Fruit fly (Drosophila melanogaster) whole organism, embryonic: ENCODE data around the gene Cyp303a1.

Experiments
- Bgb ChIP-seq: fragments of 200-800 bp; sonication (Bioruptor generic); IDR thresholded peaks from 2 replicates; pipeline ENCODE4 v1.3.6; 2022; ENCODE audit warnings: missing biosample characterization, missing genetic modification characterization; ENCODE audit not compliant: partially characterized antibody
- CG10209 ChIP-seq: fragments of 200-800 bp; sonication (Bioruptor generic); optimal IDR thresholded peaks from 3 replicates; lab custom pipeline; 2017; ENCODE audit warnings: missing biosample characterization, mild to moderate bottlenecking, missing genetic modification characterization, missing genetic modification reagents
- CG10366 ChIP-seq: fragments of 200-800 bp; sonication (Bioruptor generic); IDR thresholded peaks from 2 replicates; pipeline ENCODE4 v1.3.6; 2022; ENCODE audit warnings: missing biosample characterization, missing genetic modification characterization
- CG10431 ChIP-seq: fragments of 200-800 bp; sonication (Bioruptor generic); optimal IDR thresholded peaks from 3 replicates; lab custom pipeline; 2018; ENCODE audit warnings: missing biosample characterization, mild to moderate bottlenecking, missing genetic modification characterization
- CG10959 ChIP-seq: fragments of 200-800 bp; sonication (Bioruptor generic); IDR thresholded peaks from 2 replicates; pipeline ENCODE4 v1.3.6; 2022; ENCODE audit warnings: missing biosample characterization, missing genetic modification characterization
- CG11085 ChIP-seq: fragments of 200-800 bp; sonication (Bioruptor generic); IDR thresholded peaks from 2 replicates; pipeline ENCODE4 v1.3.6; 2022; ENCODE audit warnings: missing biosample characterization, missing genetic modification characterization
- CG13296 ChIP-seq: fragments of 200-800 bp; sonication (Bioruptor generic); optimal IDR thresholded peaks from 3 replicates; lab custom pipeline; 2018; ENCODE audit warnings: missing biosample characterization, mild to moderate bottlenecking, missing genetic modification characterization
- CG13894 ChIP-seq: fragments of 200-800 bp; sonication (Bioruptor generic); optimal IDR thresholded peaks from 3 replicates; lab custom pipeline; 2018; ENCODE audit warnings: missing biosample characterization, mild to moderate bottlenecking, missing genetic modification characterization, moderate library complexity
- CG15269 ChIP-seq: fragments of 200-800 bp; sonication (Bioruptor generic); optimal IDR thresholded peaks from 2 replicates; lab custom pipeline; 2018; ENCODE audit warnings: missing biosample characterization, mild to moderate bottlenecking, missing genetic modification characterization, moderate library complexity
- CG2199 ChIP-seq: fragments of 200-800 bp; sonication (Bioruptor generic); IDR thresholded peaks from 3 replicates; pipeline ENCODE4 v1.3.6; 2022; ENCODE audit warnings: missing biosample characterization, missing genetic modification characterization
- CG2875 ChIP-seq: fragments of 200-800 bp; sonication (Bioruptor generic); optimal IDR thresholded peaks from 2 replicates; lab custom pipeline; 2017; ENCODE audit warnings: missing biosample characterization, mild to moderate bottlenecking, missing genetic modification characterization, missing genetic modification reagents
- CG3065 ChIP-seq: fragments of 200-800 bp; sonication (Bioruptor generic); optimal IDR thresholded peaks from 2 replicates; lab custom pipeline; 2016; ENCODE audit warnings: missing biosample characterization, missing genetic modification characterization
- CG31441 ChIP-seq: fragments of 200-800 bp; sonication (Bioruptor generic); IDR thresholded peaks from 2 replicates; pipeline ENCODE4 v1.3.6; 2022; ENCODE audit warnings: missing biosample characterization, missing genetic modification characterization
- CG42726 ChIP-seq: fragments of 200-800 bp; sonication (Bioruptor generic); IDR thresholded peaks from 2 replicates; pipeline ENCODE4 v1.3.6; 2022; ENCODE audit warnings: missing biosample characterization, missing genetic modification characterization; ENCODE audit not compliant: partially characterized antibody
- CG4282 ChIP-seq: fragments of 200-800 bp; sonication (Bioruptor generic); optimal IDR thresholded peaks from 2 replicates; lab custom pipeline; 2016; ENCODE audit warnings: missing biosample characterization, missing genetic modification characterization
- CG5953 ChIP-seq: fragments of 200-800 bp; sonication (Bioruptor generic); IDR thresholded peaks from 2 replicates; pipeline ENCODE4 v1.3.6; 2022; ENCODE audit warnings: missing biosample characterization, missing genetic modification characterization
- CG8290 ChIP-seq, 3 experiments: fragments of 200-800 bp; sonication (Bioruptor generic); optimal IDR thresholded peaks; 2 replicates each; lab custom pipeline; 2016 to 2019; ENCODE audit warnings: missing biosample characterization in 3 of 3, missing genetic modification characterization in 3 of 3, mild to moderate bottlenecking in 2 of 3, moderate library complexity in 1 of 3
- CG8478 ChIP-seq: fragments of >200 bp; optimal IDR thresholded peaks from 2 replicates; lab custom pipeline; 2018
- CG8944 ChIP-seq: fragments of 200-800 bp; sonication (Bioruptor generic); optimal IDR thresholded peaks from 3 replicates; lab custom pipeline; 2016; ENCODE audit warnings: missing biosample characterization, missing genetic modification characterization
- CG9437 ChIP-seq: fragments of 200-800 bp; sonication (Bioruptor generic); optimal IDR thresholded peaks from 2 replicates; lab custom pipeline; 2018; ENCODE audit warnings: missing biosample characterization, mild to moderate bottlenecking, missing genetic modification characterization
- CG9932 ChIP-seq: fragments of 200-800 bp; sonication (Bioruptor generic); IDR thresholded peaks from 2 replicates; pipeline ENCODE4 v1.3.6; 2022; ENCODE audit warnings: missing biosample characterization, missing genetic modification characterization
- D19A ChIP-seq: fragments of 200-800 bp; optimal IDR thresholded peaks from 3 replicates; lab custom pipeline; 2019; ENCODE audit warnings: missing biosample characterization, mild to moderate bottlenecking, missing genetic modification characterization, moderate library complexity
- D19B ChIP-seq: fragments of 200-800 bp; sonication (Bioruptor generic); optimal IDR thresholded peaks from 2 replicates; lab custom pipeline; 2017; ENCODE audit warnings: missing biosample characterization, mild to moderate bottlenecking, missing genetic modification characterization
- Dp ChIP-seq: fragments of 200-800 bp; sonication (Bioruptor generic); optimal IDR thresholded peaks from 2 replicates; lab custom pipeline; 2018; ENCODE audit warnings: missing biosample characterization, mild to moderate bottlenecking, missing genetic modification characterization, moderate library complexity
- E2f2 ChIP-seq: fragments of 200-800 bp; sonication (Bioruptor generic); IDR thresholded peaks from 2 replicates; pipeline ENCODE4 v1.3.6; 2022; ENCODE audit warnings: missing biosample characterization, missing genetic modification characterization
- ERR ChIP-seq: fragments of 200-800 bp; sonication (Bioruptor generic); optimal IDR thresholded peaks from 2 replicates; lab custom pipeline; 2016; ENCODE audit warnings: missing biosample characterization, missing genetic modification characterization
- Ets65A ChIP-seq: fragments of 200-800 bp; sonication (Bioruptor generic); peaks from one replicate; lab custom pipeline; 2016; ENCODE audit warnings: missing biosample characterization, missing genetic modification characterization
- HLH54F ChIP-seq: fragments of 200-800 bp; sonication (Bioruptor generic); optimal IDR thresholded peaks from 3 replicates; lab custom pipeline; 2016; ENCODE audit warnings: missing biosample characterization, missing genetic modification characterization
- Hr3 ChIP-seq: fragments of 200-800 bp; sonication (Bioruptor generic); optimal IDR thresholded peaks from 3 replicates; lab custom pipeline; 2016; ENCODE audit warnings: missing biosample characterization, missing genetic modification characterization
- Kr ChIP-seq: fragments of 200-800 bp; sonication (Bioruptor generic); optimal IDR thresholded peaks from 2 replicates; lab custom pipeline; 2017; ENCODE audit warnings: missing biosample characterization, mild to moderate bottlenecking, missing genetic modification characterization
- MESR4 ChIP-seq: fragments of 200-800 bp; sonication (Bioruptor generic); optimal IDR thresholded peaks from 2 replicates; lab custom pipeline; 2018; ENCODE audit warnings: missing biosample characterization, mild to moderate bottlenecking, missing genetic modification characterization, moderate library complexity
- Mrtf ChIP-seq: fragments of 200-800 bp; sonication (Bioruptor generic); IDR thresholded peaks from 3 replicates; pipeline ENCODE4 v1.3.6; 2022; ENCODE audit warnings: missing biosample characterization, missing genetic modification characterization
- Nf-YA ChIP-seq: fragments of 200-800 bp; sonication (Bioruptor generic); IDR thresholded peaks from 2 replicates; pipeline ENCODE4 v1.3.6; 2022; ENCODE audit warnings: missing biosample characterization, missing genetic modification characterization
- Oli ChIP-seq: fragments of 200-800 bp; sonication (Bioruptor generic); optimal IDR thresholded peaks from 2 replicates; lab custom pipeline; 2018; ENCODE audit warnings: missing biosample characterization, mild to moderate bottlenecking, missing genetic modification characterization, moderate library complexity
- Pdp1 ChIP-seq, 2 experiments: fragments of 200-800 bp; sonication (Bioruptor generic); optimal IDR thresholded peaks; 3 replicates each; lab custom pipeline; 2016; ENCODE audit warnings: missing biosample characterization in 2 of 2, missing genetic modification characterization in 2 of 2, mild to moderate bottlenecking in 1 of 2, moderate library complexity in 1 of 2
- TFAM ChIP-seq: fragments of 200-800 bp; sonication (Bioruptor generic); optimal IDR thresholded peaks from 2 replicates; lab custom pipeline; 2017; ENCODE audit warnings: missing biosample characterization, missing genetic modification characterization, inconsistent platforms
- ash1 ChIP-seq: fragments of 200-800 bp; sonication (Bioruptor generic); optimal IDR thresholded peaks from 2 replicates; lab custom pipeline; 2018; ENCODE audit warnings: missing biosample characterization, mild to moderate bottlenecking, missing genetic modification characterization
- emc ChIP-seq: fragments of 200-800 bp; sonication (Bioruptor generic); optimal IDR thresholded peaks from 2 replicates; lab custom pipeline; 2016; ENCODE audit warnings: missing biosample characterization, missing genetic modification characterization
- eve ChIP-seq, 2 experiments: fragments of >200 bp; optimal IDR thresholded peaks; 2 replicates each; lab custom pipeline; 2017; ENCODE audit warnings: missing biosample characterization in 2 of 2, missing genetic modification characterization in 2 of 2
- gcm2 ChIP-seq: fragments of 200-800 bp; sonication (Bioruptor generic); optimal IDR thresholded peaks from 2 replicates; lab custom pipeline; 2016; ENCODE audit warnings: missing biosample characterization, missing genetic modification characterization
- gsb ChIP-seq: fragments of 200-800 bp; sonication (Bioruptor generic); IDR thresholded peaks from 2 replicates; pipeline ENCODE4 v1.3.6; 2022; ENCODE audit warnings: missing biosample characterization, missing genetic modification characterization
- hbn ChIP-seq: fragments of 200-800 bp; sonication (Bioruptor generic); IDR thresholded peaks from 2 replicates; pipeline ENCODE4 v1.3.6; 2022; ENCODE audit warnings: missing biosample characterization, missing genetic modification characterization; ENCODE audit not compliant: partially characterized antibody
- lab ChIP-seq: fragments of 200-800 bp; sonication (Bioruptor generic); optimal IDR thresholded peaks from 3 replicates; lab custom pipeline; 2017; ENCODE audit warnings: missing biosample characterization, missing genetic modification characterization, mild to moderate bottlenecking, moderate library complexity, missing genetic modification reagents
- pum ChIP-seq: fragments of 200-800 bp; sonication (Bioruptor generic); optimal IDR thresholded peaks from 2 replicates; lab custom pipeline; 2016; ENCODE audit warnings: missing biosample characterization, missing genetic modification characterization
- so ChIP-seq: fragments of 200-800 bp; sonication (Bioruptor generic); IDR thresholded peaks from 3 replicates; pipeline ENCODE4 v1.3.6; 2022; ENCODE audit warnings: missing biosample characterization, missing genetic modification characterization
- trh ChIP-seq: fragments of 200-800 bp; sonication (Bioruptor generic); optimal IDR thresholded peaks from 2 replicates; lab custom pipeline; 2016; ENCODE audit warnings: missing biosample characterization, missing genetic modification characterization
- twi ChIP-seq: fragments of 200-800 bp; optimal IDR thresholded peaks from 2 replicates; lab custom pipeline; 2019; ENCODE audit warnings: missing biosample characterization, mild to moderate bottlenecking, missing genetic modification characterization, moderate library complexity
- wdn ChIP-seq: fragments of 200-800 bp; sonication (Bioruptor generic); IDR thresholded peaks from 2 replicates; pipeline ENCODE4 v1.3.6; 2022; ENCODE audit warnings: missing biosample characterization, missing genetic modification characterization

The Cyp303a1 gene

DNA sequence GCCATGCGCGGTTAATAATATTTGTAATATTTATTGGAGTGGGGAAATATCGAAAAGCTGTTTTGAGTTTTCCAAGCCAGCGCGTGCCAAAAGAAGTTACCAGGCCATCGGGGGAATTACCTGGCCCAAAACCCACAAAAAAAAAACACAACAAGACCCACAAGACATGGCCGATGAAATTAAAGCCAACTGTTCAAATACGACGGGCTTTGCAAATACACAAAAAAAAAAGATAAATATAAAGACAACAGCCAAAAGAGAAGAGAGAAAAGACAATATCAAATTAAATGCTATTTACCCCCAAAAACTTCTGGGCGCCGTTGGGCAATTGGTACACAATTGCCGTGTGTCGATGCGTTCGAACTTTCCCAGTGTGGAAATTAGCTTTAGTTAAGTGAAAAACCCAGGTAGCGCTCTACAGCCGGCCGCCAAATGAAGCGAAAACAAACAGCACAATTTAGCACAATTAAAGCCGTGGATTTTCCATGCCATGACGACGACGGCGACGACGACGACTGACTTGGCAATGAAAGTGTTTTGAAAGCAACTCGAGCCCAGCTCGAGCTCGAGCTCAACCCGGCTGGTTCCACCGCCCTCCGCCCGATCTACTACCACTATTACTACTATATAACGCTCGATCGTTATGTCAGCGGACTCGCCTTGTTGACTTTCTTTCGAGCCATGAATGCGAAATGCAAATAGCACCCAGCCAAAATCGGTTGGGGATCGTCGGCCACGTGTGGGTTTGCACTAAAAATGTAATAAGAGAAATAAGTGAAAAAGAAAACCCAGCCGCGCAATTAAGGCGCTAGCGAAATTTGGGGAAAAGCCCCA is 24.0 kb downstream of the Cyp303a1 start (continued):
- TF ChIP-seq CG10959 (GFP tag; lab: Robert Waterston, UW) (no peak), Dp (GFP tag; lab: Kevin White, UChicago) (no peak), so (GFP tag; lab: Robert Waterston, UW) (peak; percentile 54; the same call in 2 of the 3 replicates), D19A (tag; lab: Kevin White, UChicago) (no peak), CG2199 (GFP tag; lab: Robert Waterston, UW) (no peak), CG3065 (no peak), CG13894 (tag; lab: Kevin White, UChicago) (peak; percentile 4), CG8290 (GFP tag; optimal IDR thresholded peaks at IDR 0.05; lab: Kevin White, UChicago) (no peak), CG8290 (tag; optimal IDR thresholded peaks at IDR 0.05; lab: Kevin White, UChicago) (peak in 1 of 2 experiments; percentile 35), CG9932 (GFP tag; lab: Robert Waterston, UW) (peak; percentile 46; the same call in 1 of the 2 replicates), pum (GFP tag; lab: Kevin White, UChicago) (no peak), CG31441 (GFP tag; lab: Robert Waterston, UW) (peak; percentile 24; the same call in 1 of the 2 replicates), CG10366 (0 out of 2 replicates have a peak, but pooled peaks have one; percentile 10), CG8478 (lab: Kevin White, UChicago) (no peak), D19B (GFP tag; lab: Kevin White, UChicago) (no peak), ERR (GFP tag; lab: Kevin White, UChicago) (no peak), Ets65A (GFP tag; lab: Kevin White, UChicago) (no peak), eve (GFP tag; optimal IDR thresholded peaks at IDR 0.05; lab: Kevin White, UChicago) (peak in 1 of 2 experiments; percentile 34), MESR4 (GFP tag; lab: Kevin White, UChicago) (no peak), trh (GFP tag; lab: Kevin White, UChicago) (no peak), Pdp1 (GFP tag; optimal IDR thresholded peaks at IDR 0.05; lab: Kevin White, UChicago) (peak; percentile 14 to 53), CG2875 (GFP tag; lab: Kevin White, UChicago) (peak; percentile 58), TFAM (no peak), CG5953 (peak; percentile 73), Kr (GFP tag; lab: Kevin White, UChicago) (no peak), CG42726 (GFP tag; lab: Robert Waterston, UW) (no peak; the same call in 1 of the 2 replicates), Mrtf (GFP tag; lab: Robert Waterston, UW) (no peak), CG11085 (no peak), Bgb (no peak), CG15269 (tag; lab: Kevin White, UChicago) (peak; percentile 43), Hr3 (no peak), E2f2 (GFP tag; lab: Robert Waterston, UW) (0 out of 2 replicates have a peak, but pooled peaks have one; percentile 19), gcm2 (no peak), CG9437 (GFP tag; lab: Kevin White, UChicago) (no peak), hbn (GFP tag; lab: Robert Waterston, UW) (no peak), HLH54F (GFP tag; lab: Kevin White, UChicago) (no peak), CG13296 (GFP tag; lab: Kevin White, UChicago) (peak; percentile 66), lab (GFP tag; lab: Kevin White, UChicago) (peak; percentile 73), Oli (tag; lab: Kevin White, UChicago) (no peak), CG8944 (GFP tag; lab: Kevin White, UChicago) (no peak), ash1 (GFP tag; lab: Kevin White, UChicago) (no peak), emc (no peak), CG10431 (GFP tag; lab: Kevin White, UChicago) (peak; percentile 64), gsb (GFP tag; lab: Robert Waterston, UW) (no peak; the same call in 1 of the 2 replicates), CG4282 (GFP tag; lab: Kevin White, UChicago) (no peak), twi (no peak), wdn (GFP tag; lab: Robert Waterston, UW) (0 out of 2 replicates have a peak, but pooled peaks have one; percentile 21), CG10209 (peak; percentile 20), Nf-YA (peak; percentile 36; the same call in 1 of the 2 replicates)
